Worm (Caenorhabditis elegans): Measurements from ENCODE around the gene Y67D2.2.

The Y67D2.2 gene

ce11 chrIII:1558441-1559159 is at the start of gene Y67D2.2, which contains the start of gene eelo-1:
Y67D2.2 (plus strand) TSS chrIII:1558800.
eelo-1 (minus strand) TSS chrIII:1558529.
- TF ChIP-seq unc-130 (tag; optimal IDR thresholded peaks at IDR 0.05) = peak; percentile 72
- TF ChIP-seq efl-1 (optimal IDR thresholded peaks at IDR 0.05) = peak; percentile 55 to 80
- TF ChIP-seq efl-1 (GFP tag; optimal IDR thresholded peaks at IDR 0.05 in 1 of 2) = peak; percentile 74 to 97
- peak; percentile 61 to 69 for TF ChIP-seq lin-35 (GFP tag; optimal IDR thresholded peaks at IDR 0.05)
- TF ChIP-seq skn-1 (tag; optimal IDR thresholded peaks at IDR 0.05) = peak; percentile 24
- peak; percentile 50 for TF ChIP-seq lin-15B (tag; optimal IDR thresholded peaks at IDR 0.05)
- peak; percentile 70 for TF ChIP-seq irx-1 (tag; optimal IDR thresholded peaks at IDR 0.05)
- TF ChIP-seq lin-39 (tag; optimal IDR thresholded peaks at IDR 0.05) = peak; percentile 75
- peak; percentile 92 for TF ChIP-seq mep-1 (tag; optimal IDR thresholded peaks at IDR 0.05)
- TF ChIP-seq sox-4 (tag; optimal IDR thresholded peaks at IDR 0.05) = peak; percentile 53
- TF ChIP-seq dpl-1 (GFP tag; optimal IDR thresholded peaks at IDR 0.05) = peak; percentile 60 to 77 (median 73)
- peak; percentile 81 for TF ChIP-seq xbp-1 (tag; optimal IDR thresholded peaks at IDR 0.05)
- peak; percentile 41 for TF ChIP-seq blmp-1 (tag; optimal IDR thresholded peaks at IDR 0.05)
- TF ChIP-seq pax-3 (tag; optimal IDR thresholded peaks at IDR 0.05) = no peak
- peak in 1 of 2 experiments; percentile 65 for TF ChIP-seq ztf-11 (tag; optimal IDR thresholded peaks at IDR 0.05)
- peak; percentile 24 for TF ChIP-seq ceh-90 (tag; optimal IDR thresholded peaks at IDR 0.05)
- TF ChIP-seq ceh-8 (GFP tag; optimal IDR thresholded peaks at IDR 0.05) = peak; percentile 59
- TF ChIP-seq C04F5.9 (tag; optimal IDR thresholded peaks at IDR 0.05) = peak; percentile 49
- peak; percentile 80 for TF ChIP-seq snu-23 (GFP tag; optimal IDR thresholded peaks at IDR 0.05)
- TF ChIP-seq tbx-2 (tag; optimal IDR thresholded peaks at IDR 0.05) = peak; percentile 74
- no peak for TF ChIP-seq efl-3 (GFP tag; optimal IDR thresholded peaks at IDR 0.05)
- no peak for TF ChIP-seq hlh-17 (GFP tag; optimal IDR thresholded peaks at IDR 0.05; ENCODE audit: borderline replicate concordance)
- TF ChIP-seq nhr-85 (tag) = peak; percentile 59
- no peak for TF ChIP-seq zag-1 (tag; optimal IDR thresholded peaks at IDR 0.05)
- TF ChIP-seq egl-13 (tag; optimal IDR thresholded peaks at IDR 0.05) = peak; percentile 51
- peak; percentile 73 for TF ChIP-seq nhr-19 (GFP tag; conservative IDR thresholded peaks at IDR 0.05)
- peak; percentile 20 for TF ChIP-seq lin-13 (GFP tag; optimal IDR thresholded peaks at IDR 0.05)
- no peak for TF ChIP-seq ztf-4 (tag; optimal IDR thresholded peaks at IDR 0.05)
- peak; percentile 76 for TF ChIP-seq rnt-1 (tag; optimal IDR thresholded peaks at IDR 0.05)
- peak; percentile 80 for TF ChIP-seq nhr-90 (tag; optimal IDR thresholded peaks at IDR 0.05; ENCODE audit: poor library complexity)
- no peak for TF ChIP-seq C34B4.2 (tag; optimal IDR thresholded peaks at IDR 0.05)
- TF ChIP-seq swsn-7 (tag; optimal IDR thresholded peaks at IDR 0.05) = peak; percentile 79
- TF ChIP-seq zip-4 (GFP tag; optimal IDR thresholded peaks at IDR 0.05) = peak; percentile 24
- TF ChIP-seq ceh-82 (tag; optimal IDR thresholded peaks at IDR 0.05) = peak; percentile 52 to 82 (median 63)
- TF ChIP-seq C16A3.4 (tag; optimal IDR thresholded peaks at IDR 0.05) = peak; percentile 16
- TF ChIP-seq lsy-2 (tag; optimal IDR thresholded peaks at IDR 0.05) = peak; percentile 80 to 90
- TF ChIP-seq mab-9 (GFP tag; IDR thresholded peaks at IDR 0.05) = 0 out of 2 replicates have a peak, but pooled peaks have one; percentile 12
- no peak for TF ChIP-seq Y116A8C.19 (tag; optimal IDR thresholded peaks at IDR 0.05; ENCODE audit: borderline replicate concordance)
- TF ChIP-seq fkh-10 (GFP tag; optimal IDR thresholded peaks at IDR 0.05) = no peak
- peak; percentile 38 for TF ChIP-seq fkh-4 (tag; optimal IDR thresholded peaks at IDR 0.05; ENCODE audit: borderline replicate concordance)
- peak; percentile 35 for TF ChIP-seq snpc-4 (tag; optimal IDR thresholded peaks at IDR 0.05)
- TF ChIP-seq nhr-47 (tag; optimal IDR thresholded peaks at IDR 0.05) = peak; percentile 83
- no peak for TF ChIP-seq ceh-88 (GFP tag; IDR thresholded peaks at IDR 0.05)
- TF ChIP-seq elt-3 (tag; optimal IDR thresholded peaks at IDR 0.05) = peak in 2 of 6 experiments; percentile 11 to 35
- no peak for TF ChIP-seq ces-1 (GFP tag; optimal IDR thresholded peaks at IDR 0.05)
- TF ChIP-seq hpl-2 (GFP tag; optimal IDR thresholded peaks at IDR 0.05) = no peak
- TF ChIP-seq dsc-1 (tag; optimal IDR thresholded peaks at IDR 0.05) = peak; percentile 81
- no peak for TF ChIP-seq alr-1 (tag; optimal IDR thresholded peaks at IDR 0.05; ENCODE audit: borderline replicate concordance)
- TF ChIP-seq nhr-20 (tag; optimal IDR thresholded peaks at IDR 0.05) = peak; percentile 69
- peak; percentile 74 for TF ChIP-seq unc-86 (tag; optimal IDR thresholded peaks at IDR 0.05)
- TF ChIP-seq lin-14 (GFP tag; optimal IDR thresholded peaks at IDR 0.05) = peak; percentile 54
